Worm (Caenorhabditis elegans): ENCODE measurements around the gene Y39A1A.16.

Y39A1A.16 gene

DNA sequence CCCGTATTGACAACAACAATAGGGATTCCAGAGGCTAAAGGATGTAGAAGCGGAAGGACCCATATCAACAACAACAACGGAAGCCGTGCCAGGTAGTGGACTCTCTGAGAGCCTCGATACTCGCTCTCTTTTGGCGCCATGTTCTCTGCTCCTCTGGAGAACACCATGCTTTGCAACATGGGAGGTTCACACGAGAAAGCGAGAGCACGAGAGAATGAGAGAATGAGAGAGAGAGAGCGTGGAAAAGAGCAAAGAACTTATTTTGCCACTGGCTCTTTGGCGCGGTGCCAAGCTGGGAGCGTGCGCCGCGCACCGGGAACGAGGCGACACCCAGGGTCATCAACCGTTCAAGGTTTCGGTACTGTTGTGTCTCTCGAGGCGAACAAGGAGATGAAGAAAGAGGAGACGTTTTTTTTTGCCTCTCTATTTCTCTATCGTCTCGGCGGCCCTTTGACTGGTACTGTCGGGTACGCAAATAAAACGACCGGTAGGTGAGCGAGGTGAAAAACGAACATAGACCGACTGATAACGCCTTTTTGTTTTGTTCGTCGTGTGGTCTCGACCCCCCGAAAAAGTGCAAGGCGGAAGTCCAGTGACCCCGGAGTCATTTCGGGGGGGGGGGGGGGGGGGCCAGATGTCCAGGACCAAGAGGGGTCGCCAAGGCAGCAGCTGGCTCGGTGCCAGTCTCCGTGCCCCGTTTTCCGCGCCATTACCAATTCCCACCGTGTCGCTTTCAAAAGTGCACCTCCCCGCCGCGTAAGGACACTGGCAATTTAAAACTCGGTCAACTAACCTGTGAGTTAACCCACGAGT is 46.3 kb upstream of the Y39A1A.16 start, which contains the start of gene Y39A1A.10 (continued):
- TF ChIP-seq zip-11 (GFP tag; IDR thresholded peaks at IDR 0.05) (no peak), pha-4 (GFP tag; IDR thresholded peaks at IDR 0.05) (no peak; the same call in 1 of the 2 replicates), pha-4 (tag; optimal IDR thresholded peaks at IDR 0.05) (peak; percentile 52), jun-1 (tag; optimal IDR thresholded peaks at IDR 0.05) (no peak), nhr-28 (tag; optimal IDR thresholded peaks at IDR 0.05) (peak; percentile 79), spr-1 (tag; optimal IDR thresholded peaks at IDR 0.05) (no peak), zfp-2 (tag; optimal IDR thresholded peaks at IDR 0.05) (no peak), attf-4 (tag; optimal IDR thresholded peaks at IDR 0.05) (no peak), cey-2 (tag; optimal IDR thresholded peaks at IDR 0.05; ENCODE audit: borderline replicate concordance, insufficient read depth) (no peak), hif-1 (tag; optimal IDR thresholded peaks at IDR 0.05) (no peak), T20F7.1 (GFP tag; optimal IDR thresholded peaks at IDR 0.05) (no peak), D1046.2 (GFP tag; IDR thresholded peaks at IDR 0.05) (no peak), mes-2 (tag; optimal IDR thresholded peaks at IDR 0.05; ENCODE audit: poor library complexity, severe bottlenecking) (peak; percentile 51), daf-16 (GFP tag; optimal IDR thresholded peaks at IDR 0.05) (peak in 1 of 2 experiments; percentile 58), daf-16 (tag; optimal IDR thresholded peaks at IDR 0.05) (peak; percentile 51), egl-27 (tag; optimal IDR thresholded peaks at IDR 0.05) (no peak), zag-1 (tag; optimal IDR thresholded peaks at IDR 0.05) (no peak), nhr-41 (GFP tag; IDR thresholded peaks at IDR 0.05) (no peak), rbr-2 (tag; optimal IDR thresholded peaks at IDR 0.05) (peak; percentile 15), Y75B8A.6 (GFP tag; IDR thresholded peaks at IDR 0.05) (no peak), Y5F2A.4 (GFP tag; optimal IDR thresholded peaks at IDR 0.05) (no peak), ama-1 (optimal IDR thresholded peaks at IDR 0.05) (no peak), lir-3 (tag; optimal IDR thresholded peaks at IDR 0.05) (no peak), ceh-62 (tag; optimal IDR thresholded peaks at IDR 0.05) (no peak), set-16 (GFP tag; IDR thresholded peaks at IDR 0.05) (peak; percentile 98), ctbp-1 (GFP tag; IDR thresholded peaks at IDR 0.05) (no peak), T26A8.4 (GFP tag; IDR thresholded peaks at IDR 0.05) (no peak), nhr-237 (tag; optimal IDR thresholded peaks at IDR 0.05) (no peak), snpc-1.2 (GFP tag; IDR thresholded peaks at IDR 0.05) (no peak), nhr-42 (GFP tag; IDR thresholded peaks at IDR 0.05) (no peak), vab-7 (GFP tag; IDR thresholded peaks at IDR 0.05) (no peak), Y48G9A.11 (GFP tag; IDR thresholded peaks at IDR 0.05) (no peak), nhr-48 (tag; optimal IDR thresholded peaks at IDR 0.05) (peak; percentile 3), ceh-28 (tag; optimal IDR thresholded peaks at IDR 0.05) (peak; percentile 28), aha-1 (tag) (peak; percentile 96), fos-1 (tag; optimal IDR thresholded peaks at IDR 0.05) (no peak), arid-1 (GFP tag; conservative IDR thresholded peaks at IDR 0.05) (0 out of 2 replicates have a peak, but pooled peaks have one; percentile 9), unc-39 (tag; optimal IDR thresholded peaks at IDR 0.05) (no peak), skn-1 (tag; optimal IDR thresholded peaks at IDR 0.05) (no peak), nhr-25 (tag; optimal IDR thresholded peaks at IDR 0.05; ENCODE audit: borderline replicate concordance, insufficient read depth) (peak; percentile 80), hlh-11 (tag; optimal IDR thresholded peaks at IDR 0.05) (peak; percentile 70), hmg-1.1 (GFP tag; IDR thresholded peaks at IDR 0.05) (peak; percentile 19; the same call in 1 of the 2 replicates), dmd-6 (GFP tag; IDR thresholded peaks at IDR 0.05) (no peak), pqm-1 (tag; optimal IDR thresholded peaks at IDR 0.05) (no peak), ZK337.2 (GFP tag; IDR thresholded peaks at IDR 0.05) (no peak), mep-1 (tag; optimal IDR thresholded peaks at IDR 0.05) (peak; percentile 57), zfp-3 (GFP tag; conservative IDR thresholded peaks at IDR 0.05) (no peak), daf-19 (GFP tag; conservative IDR thresholded peaks at IDR 0.05) (no peak), mxl-3 (GFP tag; optimal IDR thresholded peaks at IDR 0.05) (no peak), lim-7 (GFP tag; IDR thresholded peaks at IDR 0.05) (no peak), zip-2 (tag; optimal IDR thresholded peaks at IDR 0.05) (no peak)
